Worm (Caenorhabditis elegans) whole organism, mixed stage, embryonic: ENCODE data around the gene F54F2.14.

Source experiments
- blmp-1 ChIP-seq: fragments of 150-350 bp; optimal IDR thresholded peaks from 2 replicates; lab custom pipeline; 2014; ENCODE audit warnings: missing biosample characterization, missing genetic modification characterization
- nhr-237 ChIP-seq: fragments of 150-350 bp; optimal IDR thresholded peaks from 2 replicates; lab custom pipeline; 2014; ENCODE audit warnings: missing biosample characterization, missing genetic modification characterization
- snpc-4 ChIP-seq: fragments of 150-350 bp; optimal IDR thresholded peaks from 2 replicates; lab custom pipeline; 2014; ENCODE audit warnings: missing biosample characterization, missing genetic modification characterization
- unc-120 ChIP-seq: sonication (generic microtip); optimal IDR thresholded peaks from 2 replicates; lab custom pipeline; 2017; ENCODE audit warnings: missing genetic modification characterization, missing compliant biosample characterization; ENCODE audit not compliant: poor library complexity, severe bottlenecking
- unc-39 ChIP-seq: fragments of 150-350 bp; optimal IDR thresholded peaks from 2 replicates; lab custom pipeline; 2014; ENCODE audit warnings: missing biosample characterization, missing genetic modification characterization
- unc-62 ChIP-seq: fragments of 150-350 bp; optimal IDR thresholded peaks from 2 replicates; lab custom pipeline; 2014; ENCODE audit warnings: missing biosample characterization, missing genetic modification reagents, missing genetic modification characterization
- ztf-11 ChIP-seq: fragments of 150-350 bp; optimal IDR thresholded peaks from 2 replicates; lab custom pipeline; 2014; ENCODE audit warnings: missing biosample characterization, missing genetic modification characterization

DNA sequence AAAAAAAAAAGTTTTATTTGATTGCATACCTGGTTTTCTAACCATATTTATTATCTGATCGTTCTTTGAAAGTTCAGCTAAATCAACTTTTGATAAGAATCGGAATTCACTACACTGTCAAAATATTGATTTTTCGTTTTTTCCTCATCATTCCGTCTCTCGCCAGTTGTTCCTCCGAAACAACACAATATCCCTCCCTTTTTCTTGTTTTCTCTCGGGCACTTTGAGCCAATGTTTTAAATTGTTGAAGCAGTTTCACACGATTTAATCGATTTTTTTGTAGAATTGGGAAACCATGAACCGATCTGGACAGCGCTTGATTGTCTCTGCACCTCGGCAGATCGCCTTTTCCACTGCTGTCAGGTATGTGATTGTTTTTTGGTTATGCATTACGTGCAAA is 22.1 kb upstream of the F54F2.14 start, which contains the start of gene K02D10.1:
- TF ChIP-seq nhr-237 (no peak), blmp-1 (tag; lab: Kevin White, UChicago) (no peak), snpc-4 (tag; lab: Kevin White, UChicago) (no peak), ztf-11 (tag; lab: Kevin White, UChicago) (no peak), unc-62 (GFP tag; lab: Kevin White, UChicago) (no peak), unc-120 (tag; lab: Kevin White, UChicago) (no peak), unc-39 (no peak)
